Worm (Caenorhabditis elegans) whole organism, young adult: Measurements from ENCODE around the gene znf-593.

ENCODE experiments used
- B0261.1 ChIP-seq: sonication (generic microtip); optimal IDR thresholded peaks from 2 replicates; lab custom pipeline; 2016; ENCODE audit warnings: mild to moderate bottlenecking, missing genetic modification characterization, moderate library complexity, missing compliant biosample characterization
- C17E4.6 ChIP-seq: fragments of 200-800 bp; sonication (Bioruptor generic); IDR thresholded peaks from 2 replicates; pipeline ENCODE4 v1.3.6; 2022; ENCODE audit warnings: missing genetic modification reagents, missing genetic modification characterization, missing compliant biosample characterization
- F22D6.2 ChIP-seq: sonication (generic microtip); optimal IDR thresholded peaks from 2 replicates; lab custom pipeline; 2016; ENCODE audit warnings: mild to moderate bottlenecking, missing genetic modification characterization, missing compliant biosample characterization
- F49E8.2 ChIP-seq: sonication (generic microtip); optimal IDR thresholded peaks from 3 replicates; lab custom pipeline; 2017; ENCODE audit warnings: missing genetic modification characterization, mild to moderate bottlenecking, missing compliant biosample characterization, antibody characterized with exemption, moderate library complexity; ENCODE audit not compliant: insufficient read depth
- F52B5.7 ChIP-seq: sonication (generic microtip); optimal IDR thresholded peaks from 2 replicates; lab custom pipeline; 2016; ENCODE audit warnings: mild to moderate bottlenecking, missing genetic modification characterization, missing compliant biosample characterization
- F55B11.4 ChIP-seq: sonication (generic microtip); optimal IDR thresholded peaks from 2 replicates; lab custom pipeline; 2016; ENCODE audit warnings: missing compliant biosample characterization, missing genetic modification characterization, borderline replicate concordance; ENCODE audit not compliant: insufficient read depth
- K12H6.12 ChIP-seq: fragments of 200-800 bp; sonication (Bioruptor generic); optimal IDR thresholded peaks from 2 replicates; lab custom pipeline; 2018; ENCODE audit warnings: mild to moderate bottlenecking, missing genetic modification characterization, missing compliant biosample characterization
- Y53G8AR.9 ChIP-seq: fragments of 200-800 bp; sonication (Bioruptor generic); conservative IDR thresholded peaks from 2 replicates; pipeline ENCODE4 v1.3.6; 2022; ENCODE audit warnings: missing genetic modification reagents, missing genetic modification characterization, missing compliant biosample characterization
- Y56A3A.18 ChIP-seq: fragments of 200-800 bp; sonication (Bioruptor generic); IDR thresholded peaks from 2 replicates; pipeline ENCODE4 v1.3.6; 2022; ENCODE audit warnings: missing genetic modification reagents, missing genetic modification characterization, missing compliant biosample characterization
- Y79H2A.3 ChIP-seq: fragments of 200-800 bp; sonication (Bioruptor generic); conservative IDR thresholded peaks from 2 replicates; pipeline ENCODE4 v1.3.6; 2022; ENCODE audit warnings: missing genetic modification reagents, missing genetic modification characterization, missing compliant biosample characterization
- ZK185.1 ChIP-seq: sonication (generic microtip); optimal IDR thresholded peaks from 2 replicates; lab custom pipeline; 2016; ENCODE audit warnings: mild to moderate bottlenecking, missing genetic modification characterization, missing compliant biosample characterization; ENCODE audit not compliant: poor library complexity, severe bottlenecking
- atf-7 ChIP-seq: sonication (generic microtip); optimal IDR thresholded peaks from 2 replicates; lab custom pipeline; 2017; ENCODE audit warnings: mild to moderate bottlenecking, missing genetic modification characterization, missing compliant biosample characterization
- athp-1 ChIP-seq: sonication (generic microtip); optimal IDR thresholded peaks from 2 replicates; lab custom pipeline; 2017; ENCODE audit warnings: mild to moderate bottlenecking, missing genetic modification characterization, missing compliant biosample characterization
- attf-3 ChIP-seq: fragments of 200-800 bp; sonication (Bioruptor generic); conservative IDR thresholded peaks from 2 replicates; pipeline ENCODE4 v1.3.6; 2022; ENCODE audit warnings: missing genetic modification reagents, missing genetic modification characterization, missing compliant biosample characterization
- cebp-1 ChIP-seq, 2 experiments: fragments of 200-800 bp in 1 of 2; sonication (Bioruptor generic) in 1 of 2; sonication (generic microtip) in 1 of 2; IDR thresholded peaks in 1 of 2; optimal IDR thresholded peaks in 1 of 2; 2 replicates each; pipeline versions ENCODE4 v1.3.6 to Lab custom; 2017 to 2022; ENCODE audit warnings: missing compliant biosample characterization in 2 of 2, missing genetic modification characterization in 2 of 2, mild to moderate bottlenecking in 1 of 2, missing genetic modification reagents in 1 of 2, moderate library complexity in 1 of 2
- ceh-100 ChIP-seq: fragments of 200-800 bp; sonication (Bioruptor generic); IDR thresholded peaks from 2 replicates; pipeline ENCODE4 v1.3.6; 2022; ENCODE audit warnings: missing genetic modification reagents, missing genetic modification characterization, missing compliant biosample characterization
- ceh-58 ChIP-seq: fragments of 200-800 bp; sonication (Bioruptor generic); IDR thresholded peaks from 2 replicates; pipeline ENCODE4 v1.3.6; 2022; ENCODE audit warnings: missing genetic modification characterization, missing compliant biosample characterization
- ceh-79 ChIP-seq: sonication (generic microtip); optimal IDR thresholded peaks from 2 replicates; lab custom pipeline; 2017; ENCODE audit warnings: mild to moderate bottlenecking, missing genetic modification characterization, missing compliant biosample characterization
- chd-7 ChIP-seq: sonication (generic microtip); optimal IDR thresholded peaks from 2 replicates; lab custom pipeline; 2016; ENCODE audit warnings: mild to moderate bottlenecking, missing genetic modification characterization, moderate library complexity, missing compliant biosample characterization
- dpff-1 ChIP-seq: sonication (generic microtip); optimal IDR thresholded peaks from 2 replicates; lab custom pipeline; 2017; ENCODE audit warnings: mild to moderate bottlenecking, missing genetic modification characterization, missing compliant biosample characterization
- fkh-3 ChIP-seq: sonication (generic microtip); optimal IDR thresholded peaks from 2 replicates; lab custom pipeline; 2016; ENCODE audit warnings: mild to moderate bottlenecking, missing genetic modification characterization, missing compliant biosample characterization
- gei-17 ChIP-seq: fragments of 200-800 bp; sonication (Bioruptor generic); optimal IDR thresholded peaks from 2 replicates; lab custom pipeline; 2018; ENCODE audit warnings: mild to moderate bottlenecking, missing genetic modification characterization, missing compliant biosample characterization
- hlh-26 ChIP-seq: fragments of 200-800 bp; sonication (Bioruptor generic); conservative IDR thresholded peaks from 2 replicates; pipeline ENCODE4 v1.3.6; 2022; ENCODE audit warnings: missing genetic modification reagents, missing genetic modification characterization, missing compliant biosample characterization
- hmg-20 ChIP-seq: fragments of 200-800 bp; sonication (Bioruptor generic); IDR thresholded peaks from 2 replicates; pipeline ENCODE4 v1.3.6; 2022; ENCODE audit warnings: missing genetic modification reagents, missing genetic modification characterization, missing compliant biosample characterization
- hrde-1 ChIP-seq: sonication (generic microtip); optimal IDR thresholded peaks from 2 replicates; lab custom pipeline; 2016; ENCODE audit warnings: missing genetic modification characterization, mild to moderate bottlenecking, missing compliant biosample characterization, moderate library complexity, missing genotype, missing genetic modification reagents, borderline replicate concordance
- hsf-1 ChIP-seq: fragments of 200-800 bp; sonication (Bioruptor generic); IDR thresholded peaks from 2 replicates; pipeline ENCODE4 v1.3.6; 2022; ENCODE audit warnings: missing genetic modification reagents, missing genetic modification characterization, missing compliant biosample characterization
- lin-35 ChIP-seq, 3 experiments: fragments of 150-350 bp in 2 of 3; sonication (generic microtip) in 1 of 3; optimal IDR thresholded peaks; 2 replicates each; lab custom pipeline; 2014 to 2018; ENCODE audit warnings: missing biosample characterization in 3 of 3, missing genetic modification characterization in 3 of 3, missing genetic modification reagents in 3 of 3
- lin-54 ChIP-seq: fragments of 200-800 bp; sonication (Bioruptor generic); optimal IDR thresholded peaks from 2 replicates; lab custom pipeline; 2018; ENCODE audit warnings: mild to moderate bottlenecking, missing genetic modification characterization, missing compliant biosample characterization
- lsl-1 ChIP-seq: fragments of 200-800 bp; sonication (Bioruptor generic); optimal IDR thresholded peaks from 2 replicates; lab custom pipeline; 2018; ENCODE audit warnings: mild to moderate bottlenecking, missing genetic modification characterization, moderate library complexity, missing compliant biosample characterization
- madf-10 ChIP-seq: sonication (generic microtip); optimal IDR thresholded peaks from 2 replicates; lab custom pipeline; 2016; ENCODE audit warnings: mild to moderate bottlenecking, missing genetic modification characterization, missing compliant biosample characterization
- mes-4 ChIP-seq: sonication (generic microtip); optimal IDR thresholded peaks from 2 replicates; lab custom pipeline; 2016; ENCODE audit warnings: missing genotype, missing genetic modification characterization, missing compliant biosample characterization
- pbrm-1 ChIP-seq: fragments of 200-800 bp; sonication (Bioruptor generic); IDR thresholded peaks from 2 replicates; pipeline ENCODE4 v1.3.6; 2022; ENCODE audit warnings: missing genetic modification reagents, missing genetic modification characterization, missing compliant biosample characterization
- rec-8 ChIP-seq, 2 experiments: sonication (generic microtip); optimal IDR thresholded peaks; 2 replicates each; lab custom pipeline; 2016; ENCODE audit warnings: mild to moderate bottlenecking in 2 of 2, missing genetic modification characterization in 2 of 2, missing genetic modification reagents in 2 of 2, missing genotype in 2 of 2, missing biosample characterization in 1 of 2, missing compliant biosample characterization in 1 of 2, moderate library complexity in 1 of 2
- rpc-1 ChIP-seq, 2 experiments: fragments of 150-350 bp in 1 of 2; sonication (generic microtip) in 1 of 2; optimal IDR thresholded peaks; 2 replicates each; lab custom pipeline; 2014 to 2018; ENCODE audit warnings: missing biosample characterization in 1 of 2, missing genetic modification characterization in 1 of 2, missing genetic modification reagents in 1 of 2, missing genotype in 1 of 2
- sdz-38 ChIP-seq: sonication (generic microtip); optimal IDR thresholded peaks from 2 replicates; lab custom pipeline; 2016; ENCODE audit warnings: missing genotype, missing genetic modification characterization, missing compliant biosample characterization
- snpc-1.3 ChIP-seq: sonication (generic microtip); optimal IDR thresholded peaks from 2 replicates; lab custom pipeline; 2017; ENCODE audit warnings: missing genetic modification characterization, mild to moderate bottlenecking, missing compliant biosample characterization, antibody characterized with exemption, moderate library complexity, missing genotype, missing genetic modification reagents; ENCODE audit not compliant: insufficient read depth
- somi-1 ChIP-seq: fragments of 200-800 bp; sonication (Bioruptor generic); optimal IDR thresholded peaks from 2 replicates; lab custom pipeline; 2018; ENCODE audit warnings: mild to moderate bottlenecking, missing genetic modification characterization, missing compliant biosample characterization
- tbp1 ChIP-seq: fragments of 200-800 bp; sonication (Bioruptor generic); optimal IDR thresholded peaks from 2 replicates; lab custom pipeline; 2018; ENCODE audit warnings: mild to moderate bottlenecking, missing genetic modification characterization, missing compliant biosample characterization
- tbx-9 ChIP-seq: sonication (generic microtip); optimal IDR thresholded peaks from 2 replicates; lab custom pipeline; 2016; ENCODE audit warnings: borderline replicate concordance, missing genetic modification characterization, inconsistent platforms, missing compliant biosample characterization
- unc-62 ChIP-seq: fragments of 150-350 bp; optimal IDR thresholded peaks from 2 replicates; lab custom pipeline; 2014; ENCODE audit warnings: missing biosample characterization, missing genetic modification reagents, missing genetic modification characterization
- zfh-2 ChIP-seq: fragments of 200-800 bp; sonication (Bioruptor generic); conservative IDR thresholded peaks from 2 replicates; pipeline ENCODE4 v1.3.6; 2022; ENCODE audit warnings: missing genetic modification reagents, missing genetic modification characterization, missing compliant biosample characterization
- ztf-3 ChIP-seq: fragments of 200-800 bp; sonication (Bioruptor generic); optimal IDR thresholded peaks from 2 replicates; lab custom pipeline; 2018; ENCODE audit warnings: mild to moderate bottlenecking, missing genetic modification characterization, missing compliant biosample characterization

Gene znf-593

ce11 chrIII:11921658-11922098 is 3.2 kb upstream of the znf-593 start, which contains the start of gene Y56A3A.22 (continued):
- no peak for TF ChIP-seq rpc-1 (optimal IDR thresholded peaks at IDR 0.05; lab: Kevin White, UChicago)
- TF ChIP-seq rpc-1 (tag; optimal IDR thresholded peaks at IDR 0.05; lab: Kevin White, UChicago), result no peak
- peak; percentile 72 for TF ChIP-seq ztf-3 (GFP tag; lab: Kevin White, UChicago)
- TF ChIP-seq chd-7 (tag; lab: Kevin White, UChicago), result peak; percentile 84
- peak; percentile 57; the same call in 1 of the 2 replicates for TF ChIP-seq Y56A3A.18 (GFP tag; lab: Robert Waterston, UW)
- TF ChIP-seq unc-62 (GFP tag; lab: Kevin White, UChicago), result no peak
- TF ChIP-seq gei-17, result peak; percentile 31
- peak; percentile 15 for TF ChIP-seq somi-1 (GFP tag; lab: Kevin White, UChicago)
- TF ChIP-seq ceh-79, result peak; percentile 83
- TF ChIP-seq tbx-9, result peak; percentile 56
- peak; percentile 87 for TF ChIP-seq F52B5.7
- TF ChIP-seq Y53G8AR.9, result peak; percentile 59
- TF ChIP-seq fkh-3, result peak; percentile 38
- no peak for TF ChIP-seq ceh-58 (GFP tag; lab: Robert Waterston, UW)
- no peak for TF ChIP-seq ZK185.1
- TF ChIP-seq C17E4.6 (GFP tag; lab: Robert Waterston, UW), result 0 out of 2 replicates have a peak, but pooled peaks have one; percentile 50
- TF ChIP-seq tbp1 (GFP tag; lab: Kevin White, UChicago), result peak; percentile 28
- TF ChIP-seq F49E8.2 (tag; lab: Kevin White, UChicago), result peak; percentile 32
- TF ChIP-seq pbrm-1 (GFP tag; lab: Robert Waterston, UW), result peak; percentile 81
- TF ChIP-seq lin-54 (GFP tag; lab: Kevin White, UChicago), result peak; percentile 8
- TF ChIP-seq ceh-100 (GFP tag; lab: Robert Waterston, UW), result 0 out of 2 replicates have a peak, but pooled peaks have one; percentile 26
- TF ChIP-seq mes-4 (tag; lab: Kevin White, UChicago), result no peak
- TF ChIP-seq atf-7, result peak; percentile 71
- TF ChIP-seq snpc-1.3 (tag; lab: Kevin White, UChicago), result peak; percentile 32
- TF ChIP-seq Y79H2A.3, result no peak
- TF ChIP-seq sdz-38, result no peak
- TF ChIP-seq lsl-1 (GFP tag; lab: Kevin White, UChicago), result no peak
- no peak for TF ChIP-seq hlh-26 (GFP tag; lab: Robert Waterston, UW)
- TF ChIP-seq B0261.1, result peak; percentile 28
- peak; percentile 68 for TF ChIP-seq dpff-1 (tag; lab: Kevin White, UChicago)
- TF ChIP-seq hrde-1 (tag; lab: Kevin White, UChicago), result peak; percentile 44
- TF ChIP-seq K12H6.12 (tag; lab: Kevin White, UChicago), result peak; percentile 35
- peak; percentile 43 for TF ChIP-seq madf-10 (tag; lab: Kevin White, UChicago)
- 0 out of 2 replicates have a peak, but pooled peaks have one; percentile 16 for TF ChIP-seq zfh-2 (GFP tag; lab: Robert Waterston, UW)
- no peak for TF ChIP-seq lin-35 (GFP tag; optimal IDR thresholded peaks at IDR 0.05; lab: Kevin White, UChicago)
- TF ChIP-seq F55B11.4, result no peak
- no peak for TF ChIP-seq rec-8 (tag; optimal IDR thresholded peaks at IDR 0.05; lab: Kevin White, UChicago)
- peak; percentile 74; the same call in 1 of the 2 replicates for TF ChIP-seq hsf-1 (GFP tag; lab: Robert Waterston, UW)
- no peak for TF ChIP-seq F22D6.2 (tag; lab: Kevin White, UChicago)
- TF ChIP-seq attf-3 (GFP tag; lab: Robert Waterston, UW), result no peak
- TF ChIP-seq hmg-20 (GFP tag; lab: Robert Waterston, UW), result peak; percentile 30; the same call in 1 of the 2 replicates
- TF ChIP-seq athp-1 (tag; lab: Kevin White, UChicago), result peak; percentile 81
- TF ChIP-seq cebp-1 (GFP tag; IDR thresholded peaks at IDR 0.05; lab: Robert Waterston, UW), result no peak
- TF ChIP-seq cebp-1 (tag; optimal IDR thresholded peaks at IDR 0.05; lab: Kevin White, UChicago), result peak; percentile 43
